Worm (Caenorhabditis elegans) whole organism, L3 larva: ENCODE measurements around the gene sec-6.

Experiments
- fkh-10 ChIP-seq: sonication (generic microtip); optimal IDR thresholded peaks from 2 replicates; lab custom pipeline; 2017; ENCODE audit warnings: missing biosample characterization, missing genetic modification reagents, missing genetic modification characterization
- nfya-1 ChIP-seq: sonication (generic microtip); optimal IDR thresholded peaks from 2 replicates; lab custom pipeline; 2017; ENCODE audit warnings: missing genetic modification characterization, mild to moderate bottlenecking, missing compliant biosample characterization, antibody characterized with exemption, moderate library complexity; ENCODE audit not compliant: insufficient read depth
- nhr-25 ChIP-seq: sonication (generic microtip); optimal IDR thresholded peaks from 2 replicates; lab custom pipeline; 2017; ENCODE audit warnings: missing biosample characterization, missing genetic modification characterization
- pha-4 ChIP-seq: fragments of 150-350 bp; optimal IDR thresholded peaks from 2 replicates; lab custom pipeline; 2014; ENCODE audit warnings: missing biosample characterization, missing genetic modification reagents, missing genetic modification characterization
- unc-62 ChIP-seq: fragments of 150-350 bp; sonication (generic microtip); optimal IDR thresholded peaks from 4 replicates; lab custom pipeline; 2014; ENCODE audit warnings: missing biosample characterization, missing genetic modification reagents, missing genetic modification characterization

The sec-6 gene

ce11 chrII:5420947-5421614 lies 61.7 kb downstream of the sec-6 start, which contains the start of gene tofu-6:
tofu-6 (plus strand) TSS chrII:5421248.
- peak; percentile 13 for TF ChIP-seq nhr-25 (tag; lab: Kevin White, UChicago)
- no peak for TF ChIP-seq unc-62 (GFP tag; lab: Kevin White, UChicago)
- no peak for TF ChIP-seq fkh-10 (GFP tag; lab: Kevin White, UChicago)
- peak; percentile 71 for TF ChIP-seq pha-4 (tag; lab: Kevin White, UChicago)
- TF ChIP-seq nfya-1 (tag; lab: Kevin White, UChicago) = peak; percentile 45
- TF ChIP-seq, all 47 proteins: peak for 3
